Fruit fly (Drosophila melanogaster) whole organism, embryonic: ENCODE data around the gene CG5188.

Source experiments
- Adf1 ChIP-seq: fragments of 200-800 bp; sonication (Bioruptor generic); IDR thresholded peaks from 2 replicates; pipeline ENCODE4 v1.3.6; 2022; ENCODE audit warnings: missing biosample characterization, missing genetic modification characterization
- BtbVII ChIP-seq: fragments of 200-800 bp; sonication (Bioruptor generic); optimal IDR thresholded peaks from 3 replicates; lab custom pipeline; 2017; ENCODE audit warnings: missing biosample characterization, mild to moderate bottlenecking, missing genetic modification characterization
- CG10209 ChIP-seq: fragments of 200-800 bp; sonication (Bioruptor generic); optimal IDR thresholded peaks from 3 replicates; lab custom pipeline; 2017; ENCODE audit warnings: missing biosample characterization, mild to moderate bottlenecking, missing genetic modification characterization, missing genetic modification reagents
- CG1024 ChIP-seq: fragments of 200-800 bp; sonication (Bioruptor generic); IDR thresholded peaks from 2 replicates; pipeline ENCODE4 v1.3.6; 2022; ENCODE audit warnings: missing biosample characterization, missing genetic modification characterization
- CG10543 ChIP-seq: fragments of 200-800 bp; sonication (Bioruptor generic); optimal IDR thresholded peaks from 3 replicates; lab custom pipeline; 2017; ENCODE audit warnings: missing biosample characterization, mild to moderate bottlenecking, missing genetic modification characterization, moderate library complexity
- CG12219 ChIP-seq: fragments of 200-800 bp; sonication (Bioruptor generic); optimal IDR thresholded peaks from 3 replicates; lab custom pipeline; 2018; ENCODE audit warnings: missing biosample characterization, mild to moderate bottlenecking, missing genetic modification characterization
- CG12299 ChIP-seq: fragments of 200-800 bp; sonication (Bioruptor generic); optimal IDR thresholded peaks from 2 replicates; lab custom pipeline; 2018; ENCODE audit warnings: missing biosample characterization, mild to moderate bottlenecking, missing genetic modification characterization
- CG13123 ChIP-seq: fragments of 200-800 bp; sonication (Bioruptor generic); optimal IDR thresholded peaks from 2 replicates; lab custom pipeline; 2016; ENCODE audit warnings: missing biosample characterization, missing genetic modification characterization
- CG13624 ChIP-seq: fragments of 200-800 bp; sonication (Bioruptor generic); optimal IDR thresholded peaks from 2 replicates; lab custom pipeline; 2016; ENCODE audit warnings: missing biosample characterization, missing genetic modification characterization
- CG13894 ChIP-seq: fragments of 200-800 bp; sonication (Bioruptor generic); optimal IDR thresholded peaks from 3 replicates; lab custom pipeline; 2018; ENCODE audit warnings: missing biosample characterization, mild to moderate bottlenecking, missing genetic modification characterization, moderate library complexity
- CG17328 ChIP-seq: fragments of 200-800 bp; sonication (Bioruptor generic); IDR thresholded peaks from 2 replicates; pipeline ENCODE4 v1.3.6; 2022; ENCODE audit warnings: missing biosample characterization, missing genetic modification characterization
- CG17612 ChIP-seq: fragments of 200-800 bp; sonication (Bioruptor generic); IDR thresholded peaks from 2 replicates; pipeline ENCODE4 v1.3.6; 2022; ENCODE audit warnings: missing biosample characterization, missing genetic modification characterization
- CG17829 ChIP-seq: fragments of 200-800 bp; optimal IDR thresholded peaks from 2 replicates; lab custom pipeline; 2019; ENCODE audit warnings: missing biosample characterization, mild to moderate bottlenecking, missing genetic modification characterization, moderate library complexity
- CG2116 ChIP-seq: fragments of 200-800 bp; sonication (Bioruptor generic); optimal IDR thresholded peaks from 3 replicates; lab custom pipeline; 2018; ENCODE audit warnings: missing biosample characterization, mild to moderate bottlenecking, missing genetic modification characterization
- CG2875 ChIP-seq: fragments of 200-800 bp; sonication (Bioruptor generic); optimal IDR thresholded peaks from 2 replicates; lab custom pipeline; 2017; ENCODE audit warnings: missing biosample characterization, mild to moderate bottlenecking, missing genetic modification characterization, missing genetic modification reagents
- CG3407 ChIP-seq: fragments of 200-800 bp; sonication (Bioruptor generic); optimal IDR thresholded peaks from 2 replicates; lab custom pipeline; 2018; ENCODE audit warnings: missing biosample characterization, mild to moderate bottlenecking, missing genetic modification characterization
- CG3838 ChIP-seq: fragments of 200-800 bp; sonication (Bioruptor generic); optimal IDR thresholded peaks from 3 replicates; lab custom pipeline; 2016; ENCODE audit warnings: missing biosample characterization, missing genetic modification characterization
- CG4730 ChIP-seq: fragments of 200-800 bp; sonication (Bioruptor generic); IDR thresholded peaks from 2 replicates; pipeline ENCODE4 v1.3.6; 2022; ENCODE audit warnings: missing biosample characterization, missing genetic modification characterization
- CG6272 ChIP-seq: fragments of 200-800 bp; sonication (Bioruptor generic); IDR thresholded peaks from 2 replicates; pipeline ENCODE4 v1.3.6; 2022; ENCODE audit warnings: missing biosample characterization, missing genetic modification characterization
- CG7357 ChIP-seq: fragments of 200-800 bp; sonication (Bioruptor generic); IDR thresholded peaks from 3 replicates; pipeline ENCODE4 v1.3.6; 2022; ENCODE audit warnings: missing biosample characterization, missing genetic modification characterization
- CG7372 ChIP-seq: fragments of 200-800 bp; sonication (Bioruptor generic); IDR thresholded peaks from 2 replicates; pipeline ENCODE4 v1.3.6; 2022; ENCODE audit warnings: missing biosample characterization, missing genetic modification characterization
- CG8388 ChIP-seq: fragments of 200-800 bp; sonication (Bioruptor generic); optimal IDR thresholded peaks from 2 replicates; lab custom pipeline; 2019; ENCODE audit warnings: missing biosample characterization, mild to moderate bottlenecking, missing genetic modification characterization, moderate library complexity
- CHES-1-like ChIP-seq: fragments of 200-800 bp; sonication (Bioruptor generic); optimal IDR thresholded peaks from 2 replicates; lab custom pipeline; 2016; ENCODE audit warnings: missing biosample characterization, missing genetic modification characterization
- Dek ChIP-seq: fragments of 200-800 bp; sonication (Bioruptor generic); optimal IDR thresholded peaks from 3 replicates; lab custom pipeline; 2019; ENCODE audit warnings: missing biosample characterization, mild to moderate bottlenecking, missing genetic modification characterization, moderate library complexity
- Dref ChIP-seq: fragments of 200-800 bp; sonication (Bioruptor generic); IDR thresholded peaks from 2 replicates; pipeline ENCODE4 v1.3.6; 2022; ENCODE audit warnings: missing biosample characterization, missing genetic modification characterization
- Gsc ChIP-seq: fragments of 200-800 bp; sonication (Bioruptor generic); IDR thresholded peaks from 2 replicates; pipeline ENCODE4 v1.3.6; 2022; ENCODE audit warnings: missing biosample characterization, missing genetic modification characterization
- H15 ChIP-seq: fragments of 200-800 bp; sonication (Bioruptor generic); IDR thresholded peaks from 3 replicates; pipeline ENCODE4 v1.3.6; 2022; ENCODE audit warnings: missing biosample characterization, missing genetic modification characterization
- Lim3 ChIP-seq: fragments of 200-800 bp; sonication (Bioruptor generic); IDR thresholded peaks from 2 replicates; pipeline ENCODE4 v1.3.6; 2022; ENCODE audit warnings: missing biosample characterization, missing genetic modification characterization
- MBD-R2 ChIP-seq: fragments of 200-800 bp; sonication (Bioruptor generic); IDR thresholded peaks from 2 replicates; pipeline ENCODE4 v1.3.6; 2022; ENCODE audit warnings: missing biosample characterization, missing genetic modification characterization
- Mes4 ChIP-seq: fragments of 200-800 bp; sonication (Bioruptor generic); optimal IDR thresholded peaks from 2 replicates; lab custom pipeline; 2016; ENCODE audit warnings: missing biosample characterization, missing genetic modification characterization
- Myb ChIP-seq: fragments of 200-800 bp; sonication (Bioruptor generic); optimal IDR thresholded peaks from 2 replicates; lab custom pipeline; 2016; ENCODE audit warnings: missing biosample characterization, missing genetic modification characterization
- Nf-YA ChIP-seq: fragments of 200-800 bp; sonication (Bioruptor generic); IDR thresholded peaks from 2 replicates; pipeline ENCODE4 v1.3.6; 2022; ENCODE audit warnings: missing biosample characterization, missing genetic modification characterization
- NfI ChIP-seq: fragments of 200-800 bp; sonication (Bioruptor generic); optimal IDR thresholded peaks from 3 replicates; lab custom pipeline; 2018; ENCODE audit warnings: missing biosample characterization, mild to moderate bottlenecking, missing genetic modification characterization, moderate library complexity
- Taf1 ChIP-seq: fragments of 200-800 bp; sonication (Bioruptor generic); IDR thresholded peaks from 2 replicates; pipeline ENCODE4 v1.3.6; 2022; ENCODE audit warnings: missing biosample characterization, missing genetic modification characterization
- Usf ChIP-seq: fragments of 200-800 bp; sonication (Bioruptor generic); optimal IDR thresholded peaks from 2 replicates; lab custom pipeline; 2017; ENCODE audit warnings: missing genotype, missing biosample characterization, missing genetic modification characterization
- az2 ChIP-seq: fragments of 200-800 bp; sonication (Bioruptor generic); optimal IDR thresholded peaks from 3 replicates; lab custom pipeline; 2016; ENCODE audit warnings: missing biosample characterization, missing genetic modification characterization
- cad ChIP-seq: fragments of >200 bp; optimal IDR thresholded peaks from 2 replicates; lab custom pipeline; 2017; ENCODE audit warnings: missing biosample characterization, missing genetic modification characterization
- eve ChIP-seq, 2 experiments: fragments of >200 bp; optimal IDR thresholded peaks; 2 replicates each; lab custom pipeline; 2017; ENCODE audit warnings: missing biosample characterization in 2 of 2, missing genetic modification characterization in 2 of 2
- gcm ChIP-seq: fragments of 200-800 bp; sonication (Bioruptor generic); optimal IDR thresholded peaks from 2 replicates; lab custom pipeline; 2019; ENCODE audit warnings: missing biosample characterization, mild to moderate bottlenecking, missing genetic modification characterization, moderate library complexity
- h ChIP-seq: fragments of >200 bp; optimal IDR thresholded peaks from 2 replicates; lab custom pipeline; 2017
- ham ChIP-seq: fragments of 200-800 bp; sonication (Bioruptor generic); IDR thresholded peaks from 2 replicates; pipeline ENCODE4 v1.3.6; 2022; ENCODE audit warnings: missing biosample characterization, missing genetic modification characterization
- hkb ChIP-seq, 2 experiments: fragments of 200-800 bp in 1 of 2; fragments of >200 bp in 1 of 2; sonication (Bioruptor generic) in 1 of 2; IDR thresholded peaks in 1 of 2; optimal IDR thresholded peaks in 1 of 2; 2 replicates each; pipeline versions ENCODE4 v1.3.6 to Lab custom; 2017 to 2022; ENCODE audit warnings: missing biosample characterization in 1 of 2, missing genetic modification characterization in 1 of 2
- kah ChIP-seq: fragments of 200-800 bp; sonication (Bioruptor generic); optimal IDR thresholded peaks from 2 replicates; lab custom pipeline; 2018; ENCODE audit warnings: missing biosample characterization, mild to moderate bottlenecking, missing genetic modification characterization
- knrl ChIP-seq: fragments of 200-800 bp; sonication (Bioruptor generic); IDR thresholded peaks from 3 replicates; pipeline ENCODE4 v1.3.6; 2022; ENCODE audit warnings: missing biosample characterization, missing genetic modification characterization; ENCODE audit not compliant: partially characterized antibody
- mirr ChIP-seq: fragments of 200-800 bp; sonication (Bioruptor generic); optimal IDR thresholded peaks from 3 replicates; lab custom pipeline; 2018; ENCODE audit warnings: missing biosample characterization, mild to moderate bottlenecking, missing genetic modification characterization
- pita ChIP-seq: fragments of 200-800 bp; sonication (Bioruptor generic); optimal IDR thresholded peaks from 2 replicates; lab custom pipeline; 2017; ENCODE audit warnings: missing biosample characterization, mild to moderate bottlenecking, missing genetic modification characterization
- sd ChIP-seq: fragments of 200-800 bp; sonication (Bioruptor generic); optimal IDR thresholded peaks from 3 replicates; lab custom pipeline; 2018; ENCODE audit warnings: missing biosample characterization, mild to moderate bottlenecking, missing genetic modification characterization, moderate library complexity
- seq ChIP-seq: fragments of 200-800 bp; sonication (Bioruptor generic); IDR thresholded peaks from 2 replicates; pipeline ENCODE4 v1.3.6; 2022; ENCODE audit warnings: missing biosample characterization, missing genetic modification characterization
- sim ChIP-seq: fragments of 200-800 bp; sonication (Bioruptor generic); IDR thresholded peaks from 2 replicates; pipeline ENCODE4 v1.3.6; 2022; ENCODE audit warnings: missing biosample characterization, missing genetic modification characterization
- tna ChIP-seq: fragments of 200-800 bp; sonication (Bioruptor generic); IDR thresholded peaks from 2 replicates; pipeline ENCODE4 v1.3.6; 2022; ENCODE audit warnings: missing biosample characterization, missing genetic modification characterization; ENCODE audit not compliant: partially characterized antibody
- trh ChIP-seq: fragments of 200-800 bp; sonication (Bioruptor generic); optimal IDR thresholded peaks from 2 replicates; lab custom pipeline; 2016; ENCODE audit warnings: missing biosample characterization, missing genetic modification characterization
- vfl ChIP-seq: fragments of 200-800 bp; sonication (Bioruptor generic); optimal IDR thresholded peaks from 2 replicates; lab custom pipeline; 2016; ENCODE audit warnings: missing biosample characterization, missing genetic modification characterization

Gene CG5188

DNA sequence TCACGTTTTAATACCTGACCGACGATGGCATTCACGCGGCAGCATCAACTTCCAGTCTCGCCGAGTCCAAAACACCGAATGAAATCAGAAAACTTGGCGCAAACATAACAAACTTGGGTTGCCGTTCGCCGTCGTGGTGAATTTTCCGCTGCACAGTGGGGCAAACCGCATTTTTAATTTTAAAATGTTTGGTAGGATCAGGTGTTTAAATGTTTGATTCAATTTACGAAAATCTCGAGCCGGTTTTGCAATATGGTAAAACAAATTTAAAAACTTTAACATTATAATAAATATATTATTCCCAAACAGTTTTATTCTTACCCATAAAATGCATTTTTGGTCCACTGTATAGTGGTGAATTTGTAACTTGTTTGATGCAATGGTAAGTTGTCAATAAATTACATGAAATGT, 45.6 kb downstream of the CG5188 start, which contains the start of gene RluA-1 (continued):
- TF ChIP-seq mirr (GFP tag; lab: Kevin White, UChicago) (peak; percentile 97), CHES-1-like (peak; percentile 89), vfl (GFP tag; lab: Kevin White, UChicago) (peak; percentile 96), Lim3 (GFP tag; lab: Robert Waterston, UW) (peak; percentile 96), Dref (GFP tag; lab: Robert Waterston, UW) (peak; percentile 44), CG12299 (tag; lab: Kevin White, UChicago) (peak; percentile 99), gcm (GFP tag; lab: Kevin White, UChicago) (peak; percentile 100), CG12219 (GFP tag; lab: Kevin White, UChicago) (peak; percentile 99), MBD-R2 (GFP tag; lab: Robert Waterston, UW) (peak; percentile 73), CG13624 (GFP tag; lab: Kevin White, UChicago) (peak; percentile 92), CG17829 (peak; percentile 100), CG3838 (GFP tag; lab: Kevin White, UChicago) (peak; percentile 96), sd (tag; lab: Kevin White, UChicago) (peak; percentile 97), NfI (GFP tag; lab: Kevin White, UChicago) (peak; percentile 99), CG6272 (GFP tag; lab: Robert Waterston, UW) (peak; percentile 99), CG13123 (GFP tag; lab: Kevin White, UChicago) (peak; percentile 98), BtbVII (GFP tag; lab: Kevin White, UChicago) (peak; percentile 99), seq (GFP tag; lab: Robert Waterston, UW) (peak; percentile 100), Taf1 (peak; percentile 93), pita (GFP tag; lab: Kevin White, UChicago) (no peak), CG8388 (GFP tag; lab: Kevin White, UChicago) (peak; percentile 99), CG10209 (GFP tag; lab: Kevin White, UChicago) (peak; percentile 99), CG2116 (GFP tag; lab: Kevin White, UChicago) (peak; percentile 92), eve (GFP tag; optimal IDR thresholded peaks at IDR 0.05; lab: Kevin White, UChicago) (peak in 1 of 2 experiments; percentile 96), Myb (GFP tag; lab: Kevin White, UChicago) (peak; percentile 70), CG13894 (tag; lab: Kevin White, UChicago) (peak; percentile 98), CG7357 (peak; percentile 97), kah (GFP tag; lab: Kevin White, UChicago) (peak; percentile 98), tna (GFP tag; lab: Robert Waterston, UW) (peak; percentile 76), Adf1 (peak; percentile 90), CG4730 (GFP tag; lab: Robert Waterston, UW) (peak; percentile 99), Nf-YA (GFP tag; lab: Robert Waterston, UW) (peak; percentile 75), Dek (peak; percentile 99), hkb (optimal IDR thresholded peaks at IDR 0.05; lab: Kevin White, UChicago) (no peak), hkb (GFP tag; IDR thresholded peaks at IDR 0.05; lab: Robert Waterston, UW) (peak; percentile 100), trh (GFP tag; lab: Kevin White, UChicago) (peak; percentile 98), CG3407 (peak; percentile 99), CG1024 (peak; percentile 82), H15 (GFP tag; lab: Robert Waterston, UW) (peak; percentile 99), CG17328 (GFP tag; lab: Robert Waterston, UW) (peak; percentile 100), Usf (peak; percentile 96), az2 (GFP tag; lab: Kevin White, UChicago) (peak; percentile 100), Mes4 (GFP tag; lab: Kevin White, UChicago) (peak; percentile 91), cad (GFP tag; lab: Kevin White, UChicago) (no peak), CG2875 (GFP tag; lab: Kevin White, UChicago) (peak; percentile 100), CG7372 (GFP tag; lab: Robert Waterston, UW) (peak; percentile 98), knrl (GFP tag; lab: Robert Waterston, UW) (peak; percentile 71), Gsc (GFP tag; lab: Robert Waterston, UW) (no peak; the same call in 1 of the 2 replicates), CG17612 (GFP tag; lab: Robert Waterston, UW) (peak; percentile 99), CG10543 (GFP tag; lab: Kevin White, UChicago) (peak; percentile 98), sim (peak; percentile 99), ham (peak; percentile 96), h (lab: Kevin White, UChicago) (no peak)
